Fruit fly (Drosophila melanogaster) whole organism, prepupa: ENCODE measurements around the gene CG6431.

ENCODE experiments used
- Blimp-1 ChIP-seq: fragments of 200-800 bp; sonication (Bioruptor generic); optimal IDR thresholded peaks from 3 replicates; lab custom pipeline; 2017; ENCODE audit warnings: missing biosample characterization, missing genetic modification characterization, mild to moderate bottlenecking, moderate library complexity, missing genetic modification reagents
- CG10631 ChIP-seq: fragments of 200-800 bp; sonication (Bioruptor generic); optimal IDR thresholded peaks from 2 replicates; lab custom pipeline; 2016; ENCODE audit warnings: missing biosample characterization, missing genetic modification characterization
- CG10669 ChIP-seq: fragments of 200-800 bp; sonication (Bioruptor generic); optimal IDR thresholded peaks from 3 replicates; lab custom pipeline; 2018; ENCODE audit warnings: missing biosample characterization, mild to moderate bottlenecking, missing genetic modification characterization, moderate library complexity
- CG11294 ChIP-seq: fragments of 200-800 bp; sonication (Bioruptor generic); IDR thresholded peaks from 2 replicates; pipeline ENCODE4 v1.3.6; 2022; ENCODE audit warnings: missing biosample characterization, missing genetic modification characterization
- CG11902 ChIP-seq: fragments of 200-800 bp; sonication (Bioruptor generic); optimal IDR thresholded peaks from 3 replicates; lab custom pipeline; 2016; ENCODE audit warnings: missing biosample characterization, missing genetic modification characterization
- CG15336 ChIP-seq: fragments of 200-800 bp; sonication (Bioruptor generic); IDR thresholded peaks from 2 replicates; pipeline ENCODE4 v1.3.6; 2022; ENCODE audit warnings: missing biosample characterization, missing genetic modification characterization
- CG1621 ChIP-seq: fragments of 200-800 bp; sonication (Bioruptor generic); optimal IDR thresholded peaks from 3 replicates; lab custom pipeline; 2018; ENCODE audit warnings: missing biosample characterization, mild to moderate bottlenecking, missing genetic modification characterization
- CG16779 ChIP-seq: fragments of 200-800 bp; sonication (Bioruptor generic); optimal IDR thresholded peaks from 3 replicates; lab custom pipeline; 2017; ENCODE audit warnings: missing biosample characterization, mild to moderate bottlenecking, missing genetic modification characterization
- CG3032 ChIP-seq: fragments of 200-800 bp; optimal IDR thresholded peaks from 2 replicates; lab custom pipeline; 2019; ENCODE audit warnings: missing biosample characterization, mild to moderate bottlenecking, missing genetic modification characterization, moderate library complexity
- CG31627 ChIP-seq: fragments of 200-800 bp; sonication (Bioruptor generic); optimal IDR thresholded peaks from 3 replicates; lab custom pipeline; 2016; ENCODE audit warnings: missing biosample characterization, missing genetic modification characterization
- CG32006 ChIP-seq: fragments of 200-800 bp; sonication (Bioruptor generic); optimal IDR thresholded peaks from 3 replicates; lab custom pipeline; 2017; ENCODE audit warnings: missing biosample characterization, mild to moderate bottlenecking, missing genetic modification characterization
- CG34406 ChIP-seq: fragments of 200-800 bp; sonication (Bioruptor generic); optimal IDR thresholded peaks from 3 replicates; lab custom pipeline; 2016; ENCODE audit warnings: missing biosample characterization, missing genetic modification characterization
- CG3919 ChIP-seq: fragments of 200-800 bp; sonication (Bioruptor generic); optimal IDR thresholded peaks from 3 replicates; lab custom pipeline; 2016; ENCODE audit warnings: missing biosample characterization, missing genetic modification characterization
- CG6163 ChIP-seq: fragments of 200-800 bp; sonication (Bioruptor generic); IDR thresholded peaks from 3 replicates; pipeline ENCODE4 v1.3.6; 2022; ENCODE audit warnings: missing biosample characterization, missing genetic modification characterization
- CG6792 ChIP-seq: fragments of 200-800 bp; sonication (Bioruptor generic); optimal IDR thresholded peaks from 3 replicates; lab custom pipeline; 2016; ENCODE audit warnings: missing biosample characterization, missing genetic modification characterization
- CG6808 ChIP-seq: fragments of 200-800 bp; sonication (Bioruptor generic); optimal IDR thresholded peaks from 3 replicates; lab custom pipeline; 2017; ENCODE audit warnings: missing biosample characterization, missing genetic modification characterization, mild to moderate bottlenecking, moderate library complexity, missing genetic modification reagents
- CG6854 ChIP-seq: fragments of 200-800 bp; sonication (Bioruptor generic); optimal IDR thresholded peaks from 2 replicates; lab custom pipeline; 2017; ENCODE audit warnings: missing biosample characterization, mild to moderate bottlenecking, missing genetic modification characterization
- CG7368 ChIP-seq: fragments of 200-800 bp; sonication (Bioruptor generic); optimal IDR thresholded peaks from 3 replicates; lab custom pipeline; 2016; ENCODE audit warnings: missing biosample characterization, missing genetic modification characterization
- CG8119 ChIP-seq: fragments of 200-800 bp; sonication (Bioruptor generic); IDR thresholded peaks from 3 replicates; pipeline ENCODE4 v1.3.6; 2022; ENCODE audit warnings: missing biosample characterization, missing genetic modification characterization
- Eip75B ChIP-seq: fragments of 200-800 bp; sonication (Bioruptor generic); optimal IDR thresholded peaks from 3 replicates; lab custom pipeline; 2016; ENCODE audit warnings: missing biosample characterization, missing genetic modification characterization
- Eip78C ChIP-seq: fragments of 200-800 bp; sonication (Bioruptor generic); peaks from one replicate; lab custom pipeline; 2016; ENCODE audit warnings: missing biosample characterization, missing genetic modification characterization
- Eip93F ChIP-seq: fragments of 200-800 bp; sonication (Bioruptor generic); optimal IDR thresholded peaks from 2 replicates; lab custom pipeline; 2016; ENCODE audit warnings: missing biosample characterization, mild to moderate bottlenecking, missing genetic modification characterization
- Ets21C ChIP-seq: fragments of 200-800 bp; sonication (Bioruptor generic); optimal IDR thresholded peaks from 3 replicates; lab custom pipeline; 2016; ENCODE audit warnings: missing biosample characterization, missing genetic modification characterization
- Ets96B ChIP-seq: fragments of 200-800 bp; optimal IDR thresholded peaks from 2 replicates; lab custom pipeline; 2019; ENCODE audit warnings: missing biosample characterization, mild to moderate bottlenecking, missing genetic modification characterization, moderate library complexity
- Gug ChIP-seq: fragments of 200-800 bp; sonication (Bioruptor generic); IDR thresholded peaks from 2 replicates; pipeline ENCODE4 v1.3.6; 2022; ENCODE audit warnings: missing biosample characterization, missing genetic modification characterization
- Hr38 ChIP-seq: sonication (Bioruptor generic); optimal IDR thresholded peaks from 2 replicates; lab custom pipeline; 2016; ENCODE audit warnings: missing biosample characterization, missing genetic modification characterization
- Hr4 ChIP-seq: fragments of 200-800 bp; sonication (Bioruptor generic); optimal IDR thresholded peaks from 3 replicates; lab custom pipeline; 2016; ENCODE audit warnings: missing biosample characterization, missing genetic modification characterization
- Lpt ChIP-seq: fragments of 200-800 bp; sonication (Bioruptor generic); optimal IDR thresholded peaks from 3 replicates; lab custom pipeline; 2016; ENCODE audit warnings: missing biosample characterization, missing genetic modification characterization
- Met ChIP-seq: fragments of 200-800 bp; sonication (Bioruptor generic); optimal IDR thresholded peaks from 3 replicates; lab custom pipeline; 2016; ENCODE audit warnings: missing biosample characterization, missing genetic modification characterization
- Smox ChIP-seq: fragments of 200-800 bp; sonication (Bioruptor generic); optimal IDR thresholded peaks from 3 replicates; lab custom pipeline; 2016; ENCODE audit warnings: missing biosample characterization, missing genetic modification characterization
- Sox102F ChIP-seq: fragments of 200-800 bp; sonication (Bioruptor generic); optimal IDR thresholded peaks from 2 replicates; lab custom pipeline; 2016; ENCODE audit warnings: missing biosample characterization, mild to moderate bottlenecking, missing genetic modification characterization
- Sox14 ChIP-seq: fragments of 200-800 bp; sonication (Bioruptor generic); optimal IDR thresholded peaks from 3 replicates; lab custom pipeline; 2016; ENCODE audit warnings: missing biosample characterization, missing genetic modification characterization
- Sox15 ChIP-seq: fragments of 200-800 bp; sonication (Bioruptor generic); optimal IDR thresholded peaks from 3 replicates; lab custom pipeline; 2016; ENCODE audit warnings: missing biosample characterization, missing genetic modification characterization
- achi ChIP-seq: fragments of 200-800 bp; sonication (Bioruptor generic); optimal IDR thresholded peaks from 3 replicates; lab custom pipeline; 2016; ENCODE audit warnings: missing biosample characterization, missing genetic modification characterization
- cyc ChIP-seq: fragments of 200-800 bp; sonication (Bioruptor generic); optimal IDR thresholded peaks from 3 replicates; lab custom pipeline; 2016; ENCODE audit warnings: missing biosample characterization, missing genetic modification characterization
- dac ChIP-seq: fragments of 200-800 bp; sonication (Bioruptor generic); optimal IDR thresholded peaks from 2 replicates; lab custom pipeline; 2017; ENCODE audit warnings: missing biosample characterization, mild to moderate bottlenecking, missing genetic modification characterization
- dsx ChIP-seq: fragments of 200-800 bp; optimal IDR thresholded peaks from 3 replicates; lab custom pipeline; 2019; ENCODE audit warnings: missing biosample characterization, mild to moderate bottlenecking, missing genetic modification characterization, moderate library complexity; ENCODE audit not compliant: poor library complexity, severe bottlenecking
- esn ChIP-seq: fragments of 200-800 bp; sonication (Bioruptor generic); optimal IDR thresholded peaks from 2 replicates; lab custom pipeline; 2016; ENCODE audit warnings: missing biosample characterization, mild to moderate bottlenecking, missing genetic modification characterization, moderate library complexity
- fd59A ChIP-seq: fragments of 200-800 bp; sonication (Bioruptor generic); optimal IDR thresholded peaks from 2 replicates; lab custom pipeline; 2017; ENCODE audit warnings: missing biosample characterization, mild to moderate bottlenecking, missing genetic modification characterization, missing genetic modification reagents
- fd85E ChIP-seq: fragments of 200-800 bp; sonication (Bioruptor generic); optimal IDR thresholded peaks from 3 replicates; lab custom pipeline; 2016; ENCODE audit warnings: missing biosample characterization, missing genetic modification characterization
- fkh ChIP-seq: fragments of 200-800 bp; sonication (Bioruptor generic); optimal IDR thresholded peaks from 3 replicates; lab custom pipeline; 2017; ENCODE audit warnings: missing biosample characterization, mild to moderate bottlenecking, missing genetic modification characterization, moderate library complexity
- lz ChIP-seq: fragments of 200-800 bp; sonication (Bioruptor generic); optimal IDR thresholded peaks from 3 replicates; lab custom pipeline; 2016; ENCODE audit warnings: missing biosample characterization, missing genetic modification characterization
- net ChIP-seq: fragments of 200-800 bp; sonication (Bioruptor generic); optimal IDR thresholded peaks from 3 replicates; lab custom pipeline; 2016; ENCODE audit warnings: missing biosample characterization, missing genetic modification characterization
- pdm3 ChIP-seq: fragments of 200-800 bp; sonication (Bioruptor generic); optimal IDR thresholded peaks from 3 replicates; lab custom pipeline; 2016; ENCODE audit warnings: missing biosample characterization, missing genetic modification characterization
- salr ChIP-seq, 2 experiments: fragments of 200-800 bp; sonication (Bioruptor generic); optimal IDR thresholded peaks; 3 replicates each; lab custom pipeline; 2016 to 2018; ENCODE audit warnings: missing biosample characterization in 2 of 2, missing genetic modification characterization in 2 of 2, mild to moderate bottlenecking in 1 of 2
- spab ChIP-seq: fragments of 200-800 bp; sonication (Bioruptor generic); optimal IDR thresholded peaks from 2 replicates; lab custom pipeline; 2017; ENCODE audit warnings: missing biosample characterization, mild to moderate bottlenecking, missing genetic modification characterization, missing genetic modification reagents
- ss ChIP-seq, 2 experiments: fragments of 200-800 bp; sonication (Bioruptor generic); optimal IDR thresholded peaks; 2 replicates in 1 of 2; 3 replicates in 1 of 2; lab custom pipeline; 2017 to 2018; ENCODE audit warnings: mild to moderate bottlenecking in 2 of 2, missing biosample characterization in 2 of 2, missing genetic modification characterization in 2 of 2, moderate library complexity in 1 of 2
- svp ChIP-seq: fragments of 200-800 bp; sonication (Bioruptor generic); peaks from one replicate; lab custom pipeline; 2016; ENCODE audit warnings: missing biosample characterization, missing genetic modification characterization
- topi ChIP-seq: fragments of 200-800 bp; sonication (Bioruptor generic); optimal IDR thresholded peaks from 3 replicates; lab custom pipeline; 2016; ENCODE audit warnings: missing biosample characterization, missing genetic modification characterization
- vri ChIP-seq: fragments of 200-800 bp; sonication (Bioruptor generic); optimal IDR thresholded peaks from 3 replicates; lab custom pipeline; 2016; ENCODE audit warnings: missing biosample characterization, mild to moderate bottlenecking, missing genetic modification characterization

The CG6431 gene

dm6 chr2L:10754599-10754998 is 30.6 kb downstream of the CG6431 start:
- TF ChIP-seq fkh (GFP tag; lab: Kevin White, UChicago), result peak; percentile 84
- TF ChIP-seq svp (GFP tag; lab: Kevin White, UChicago), result peak; percentile 16
- no peak for TF ChIP-seq CG34406
- TF ChIP-seq, all 60 proteins: peak for 2

dm6 chr2L:10756049-10756448 is 32.0 kb downstream of the CG6431 start, which contains the start of gene CG17124:
CG17124 (minus strand) TSS chr2L:10756325.
- TF ChIP-seq Ets21C, result no peak
- no peak for TF ChIP-seq CG10631
- peak; percentile 53; the same call in 2 of the 3 replicates for TF ChIP-seq CG8119 (GFP tag; lab: Robert Waterston, UW)
- TF ChIP-seq spab, result no peak
- peak; percentile 77 for TF ChIP-seq Eip78C (GFP tag; lab: Kevin White, UChicago)
- peak; percentile 63 for TF ChIP-seq CG3919 (GFP tag; lab: Kevin White, UChicago)
- TF ChIP-seq topi (GFP tag; lab: Kevin White, UChicago), result no peak
- peak; percentile 1 for TF ChIP-seq CG10669
- TF ChIP-seq Hr38 (GFP tag; lab: Kevin White, UChicago), result no peak
- TF ChIP-seq Met (GFP tag; lab: Kevin White, UChicago), result no peak
- peak; percentile 87 for TF ChIP-seq CG1621 (tag; lab: Kevin White, UChicago)
- no peak for TF ChIP-seq salr (GFP tag; optimal IDR thresholded peaks at IDR 0.05; lab: Kevin White, UChicago)
- no peak for TF ChIP-seq Sox102F
- TF ChIP-seq dac, result no peak
- TF ChIP-seq Smox, result no peak
- peak; percentile 57 for TF ChIP-seq CG16779 (tag; lab: Kevin White, UChicago)
- TF ChIP-seq CG6163 (GFP tag; lab: Robert Waterston, UW), result peak; percentile 64; the same call in 2 of the 3 replicates
- TF ChIP-seq CG32006 (GFP tag; lab: Kevin White, UChicago), result no peak
- peak; percentile 21 for TF ChIP-seq Eip75B
- no peak for TF ChIP-seq CG3032 (tag; lab: Kevin White, UChicago)
- TF ChIP-seq Sox15, result no peak
- TF ChIP-seq CG7368 (GFP tag; lab: Kevin White, UChicago), result no peak
- TF ChIP-seq fd85E (GFP tag; lab: Kevin White, UChicago), result no peak
- no peak for TF ChIP-seq Blimp-1 (GFP tag; lab: Kevin White, UChicago)
- TF ChIP-seq cyc (GFP tag; lab: Kevin White, UChicago), result no peak
- TF ChIP-seq Lpt (GFP tag; lab: Kevin White, UChicago), result no peak
- peak; percentile 91 for TF ChIP-seq fkh (GFP tag; lab: Kevin White, UChicago)
- peak; percentile 48 for TF ChIP-seq CG6854 (GFP tag; lab: Kevin White, UChicago)
- TF ChIP-seq ss (GFP tag; optimal IDR thresholded peaks at IDR 0.05; lab: Kevin White, UChicago), result peak; percentile 48 to 68
- no peak for TF ChIP-seq fd59A
- TF ChIP-seq achi (GFP tag; lab: Kevin White, UChicago), result peak; percentile 27
- TF ChIP-seq CG11294 (GFP tag; lab: Robert Waterston, UW), result no peak
- TF ChIP-seq Sox14 (GFP tag; lab: Kevin White, UChicago), result peak; percentile 17
- TF ChIP-seq CG6808 (GFP tag; lab: Kevin White, UChicago), result peak; percentile 20
- peak; percentile 66 for TF ChIP-seq dsx (GFP tag; lab: Kevin White, UChicago)
- peak; percentile 61 for TF ChIP-seq net (GFP tag; lab: Kevin White, UChicago)
- TF ChIP-seq Gug (GFP tag; lab: Robert Waterston, UW), result 0 out of 2 replicates have a peak, but pooled peaks have one; percentile 11
- TF ChIP-seq CG15336, result 0 out of 2 replicates have a peak, but pooled peaks have one; percentile 32
- no peak for TF ChIP-seq vri (GFP tag; lab: Kevin White, UChicago)
- no peak for TF ChIP-seq CG31627 (GFP tag; lab: Kevin White, UChicago)
- no peak for TF ChIP-seq lz (GFP tag; lab: Kevin White, UChicago)
- TF ChIP-seq esn (GFP tag; lab: Kevin White, UChicago), result peak; percentile 37
- peak; percentile 6 for TF ChIP-seq Ets96B (tag; lab: Kevin White, UChicago)
- TF ChIP-seq CG6792 (GFP tag; lab: Kevin White, UChicago), result no peak
- TF ChIP-seq CG11902 (GFP tag; lab: Kevin White, UChicago), result no peak
- no peak for TF ChIP-seq Eip93F (GFP tag; lab: Kevin White, UChicago)
- no peak for TF ChIP-seq Hr4
- peak; percentile 54 for TF ChIP-seq svp (GFP tag; lab: Kevin White, UChicago)
- TF ChIP-seq pdm3 (GFP tag; lab: Kevin White, UChicago), result no peak
